Worm (Caenorhabditis elegans): ENCODE data around the gene C14C6.13.

C14C6.13 gene

DNA sequence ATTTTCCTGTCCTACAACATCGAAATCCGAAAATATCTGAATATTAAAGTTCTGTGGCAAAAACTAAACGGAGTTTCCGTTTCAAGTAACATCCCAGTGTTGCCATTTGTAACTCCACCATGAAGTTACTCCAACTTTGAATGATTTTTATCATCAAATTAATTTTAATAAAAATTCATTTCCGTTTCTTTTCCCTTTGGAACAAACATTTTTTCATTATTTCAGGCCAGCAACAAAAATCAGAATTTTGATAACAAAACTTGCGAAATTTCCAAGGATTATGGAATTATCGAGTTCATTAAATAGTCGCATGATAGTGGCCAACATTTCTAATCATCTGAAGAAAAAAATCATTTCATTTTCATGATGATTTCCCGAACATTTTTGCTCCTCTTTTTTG lies 11.7 kb downstream of the C14C6.13 start, which contains the start of gene C14C6.2:
Gene C14C6.2 (plus strand): TSS at position 301 of the 400 bp plus-strand sequence.
- TF ChIP-seq hnd-1 (tag; optimal IDR thresholded peaks at IDR 0.05) = no peak
- TF ChIP-seq ceh-36 (tag; optimal IDR thresholded peaks at IDR 0.05) = no peak
- TF ChIP-seq ets-7 (tag; optimal IDR thresholded peaks at IDR 0.05) = no peak
- TF ChIP-seq pes-1 (GFP tag; IDR thresholded peaks at IDR 0.05) = no peak
- TF ChIP-seq tbx-11 (GFP tag; IDR thresholded peaks at IDR 0.05) = no peak
- TF ChIP-seq ama-1 (optimal IDR thresholded peaks at IDR 0.05) = no peak
- no peak for TF ChIP-seq scrt-1 (GFP tag; IDR thresholded peaks at IDR 0.05)
- no peak for TF ChIP-seq sea-1 (GFP tag; conservative IDR thresholded peaks at IDR 0.05)
- no peak for TF ChIP-seq flt-1 (GFP tag; IDR thresholded peaks at IDR 0.05)
- TF ChIP-seq aly-1 (tag; optimal IDR thresholded peaks at IDR 0.05) = no peak
- no peak for TF ChIP-seq tbx-37 (GFP tag; conservative IDR thresholded peaks at IDR 0.05)
- no peak for TF ChIP-seq tra-4 (tag; optimal IDR thresholded peaks at IDR 0.05)

DNA sequence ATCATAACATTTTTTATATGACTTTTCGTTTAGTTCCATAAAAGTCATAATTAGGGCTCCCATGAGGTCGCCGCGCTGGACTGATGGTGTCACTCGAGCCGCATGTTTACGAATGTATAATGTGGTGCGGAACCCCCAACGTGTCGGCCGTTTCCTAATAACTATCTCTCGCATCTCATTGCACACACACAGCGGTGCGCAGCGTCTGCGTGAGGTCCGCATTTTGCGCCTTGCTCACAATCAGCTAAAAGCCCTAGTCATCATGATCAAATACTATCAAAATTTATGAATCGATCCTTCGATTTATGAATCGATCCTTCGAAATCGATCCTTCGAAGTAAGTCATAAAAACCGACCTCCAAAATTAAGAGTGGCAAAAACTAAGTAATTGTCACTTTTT lies 14.6 kb downstream of the C14C6.13 start, which contains the start of gene srx-7:
Gene srx-7 (plus strand): TSS at position 256 of the 400 bp plus-strand sequence.
- TF ChIP-seq F13C5.2 (tag; optimal IDR thresholded peaks at IDR 0.05) (no peak), tbx-11 (GFP tag; IDR thresholded peaks at IDR 0.05) (no peak), ama-1 (optimal IDR thresholded peaks at IDR 0.05) (no peak), scrt-1 (GFP tag; IDR thresholded peaks at IDR 0.05) (no peak), ets-7 (tag; optimal IDR thresholded peaks at IDR 0.05) (no peak), pes-1 (GFP tag; IDR thresholded peaks at IDR 0.05) (no peak), ceh-13 (GFP tag; optimal IDR thresholded peaks at IDR 0.05) (no peak), tra-4 (tag; optimal IDR thresholded peaks at IDR 0.05) (no peak), sea-1 (GFP tag; conservative IDR thresholded peaks at IDR 0.05) (no peak), hmbx-1 (tag; optimal IDR thresholded peaks at IDR 0.05) (no peak), ceh-36 (tag; optimal IDR thresholded peaks at IDR 0.05) (no peak), hmg-4 (GFP tag; optimal IDR thresholded peaks at IDR 0.05) (no peak), flt-1 (GFP tag; IDR thresholded peaks at IDR 0.05) (no peak)

DNA sequence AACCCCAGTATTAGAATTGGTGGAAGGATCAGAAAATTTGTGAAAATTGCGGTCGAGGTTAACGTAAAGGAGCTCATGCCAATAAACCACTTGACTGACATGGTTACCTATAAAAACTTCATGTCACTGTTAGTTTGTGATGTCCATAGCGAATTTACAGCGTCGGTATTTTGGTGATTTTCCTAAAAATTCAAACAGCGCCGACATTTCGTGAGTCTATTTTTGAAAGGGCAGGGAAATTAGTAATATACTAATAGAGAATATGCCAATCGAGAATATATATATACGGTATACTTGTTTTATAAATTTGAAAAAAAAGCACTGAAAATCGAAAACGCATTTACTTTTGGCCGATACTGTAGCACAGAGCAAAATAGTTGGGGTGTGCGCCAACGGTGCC lies 18.5 kb downstream of the C14C6.13 start, which contains the start of gene srx-8:
Gene srx-8 (minus strand): TSS at position 101 of the 400 bp plus-strand sequence.
- TF ChIP-seq flt-1 (GFP tag; IDR thresholded peaks at IDR 0.05) (no peak), F13C5.2 (tag; optimal IDR thresholded peaks at IDR 0.05) (no peak), tbx-37 (GFP tag; conservative IDR thresholded peaks at IDR 0.05) (no peak)

DNA sequence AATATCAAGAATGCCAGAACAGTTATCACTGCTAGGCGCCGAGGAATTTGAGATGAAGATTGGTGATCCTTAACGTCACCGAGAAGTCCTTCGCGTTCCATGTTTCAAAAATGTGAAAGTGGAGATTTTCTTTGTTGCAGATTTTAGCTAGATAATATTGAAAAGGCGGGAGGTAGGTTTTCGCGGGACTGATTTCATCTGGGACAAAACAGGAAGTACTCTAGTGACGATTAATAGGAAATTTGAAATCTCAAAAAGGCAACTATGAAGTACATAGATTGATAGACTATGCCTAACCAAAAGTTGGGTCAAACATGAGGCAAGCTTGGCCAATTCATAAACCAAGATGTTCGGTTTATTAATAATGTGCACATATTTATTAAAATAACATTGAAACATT lies 21.5 kb downstream of the C14C6.13 start, which contains the start of gene C14C6.8:
Gene C14C6.8 (minus strand): TSS at position 101 of the 400 bp plus-strand sequence.
- TF ChIP-seq flt-1 (GFP tag; IDR thresholded peaks at IDR 0.05) (no peak), hnd-1 (tag; optimal IDR thresholded peaks at IDR 0.05) (no peak), hmg-4 (GFP tag; optimal IDR thresholded peaks at IDR 0.05) (no peak), tra-4 (tag; optimal IDR thresholded peaks at IDR 0.05) (no peak), ceh-13 (GFP tag; optimal IDR thresholded peaks at IDR 0.05) (no peak), scrt-1 (GFP tag; IDR thresholded peaks at IDR 0.05) (no peak), tbx-37 (GFP tag; conservative IDR thresholded peaks at IDR 0.05) (no peak), B0310.2 (tag; optimal IDR thresholded peaks at IDR 0.05) (no peak), aly-1 (tag; optimal IDR thresholded peaks at IDR 0.05) (no peak), F13C5.2 (tag; optimal IDR thresholded peaks at IDR 0.05) (no peak), pes-1 (GFP tag; IDR thresholded peaks at IDR 0.05) (no peak), hmbx-1 (tag; optimal IDR thresholded peaks at IDR 0.05) (no peak), ceh-36 (tag; optimal IDR thresholded peaks at IDR 0.05) (no peak)

DNA sequence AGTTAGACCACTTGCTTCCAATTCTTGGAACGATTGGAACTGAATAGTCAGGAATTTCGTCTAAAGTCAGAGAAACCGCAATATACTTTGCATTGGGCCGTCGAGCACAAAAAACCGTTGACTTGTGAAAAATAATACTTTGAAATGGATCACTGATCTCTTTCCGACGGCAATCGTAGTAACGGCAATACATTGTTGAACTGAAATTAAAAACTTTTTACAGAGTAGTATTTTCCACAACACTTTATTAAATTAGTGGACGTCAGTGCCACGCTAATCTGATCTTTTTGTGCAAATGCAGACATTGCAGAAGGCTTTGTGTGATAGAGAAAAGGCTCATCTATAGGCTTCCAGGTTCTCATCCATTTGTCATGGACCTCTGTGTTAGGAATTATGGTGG lies 22.1 kb downstream of the C14C6.13 start:
- TF ChIP-seq hnd-1 (tag; optimal IDR thresholded peaks at IDR 0.05) (no peak), hmbx-1 (tag; optimal IDR thresholded peaks at IDR 0.05) (no peak), tra-4 (tag; optimal IDR thresholded peaks at IDR 0.05) (no peak), pes-1 (GFP tag; IDR thresholded peaks at IDR 0.05) (no peak), ets-7 (tag; optimal IDR thresholded peaks at IDR 0.05) (no peak), aly-1 (tag; optimal IDR thresholded peaks at IDR 0.05) (no peak), hmg-4 (GFP tag; optimal IDR thresholded peaks at IDR 0.05) (no peak), tbx-37 (GFP tag; conservative IDR thresholded peaks at IDR 0.05) (no peak)

DNA sequence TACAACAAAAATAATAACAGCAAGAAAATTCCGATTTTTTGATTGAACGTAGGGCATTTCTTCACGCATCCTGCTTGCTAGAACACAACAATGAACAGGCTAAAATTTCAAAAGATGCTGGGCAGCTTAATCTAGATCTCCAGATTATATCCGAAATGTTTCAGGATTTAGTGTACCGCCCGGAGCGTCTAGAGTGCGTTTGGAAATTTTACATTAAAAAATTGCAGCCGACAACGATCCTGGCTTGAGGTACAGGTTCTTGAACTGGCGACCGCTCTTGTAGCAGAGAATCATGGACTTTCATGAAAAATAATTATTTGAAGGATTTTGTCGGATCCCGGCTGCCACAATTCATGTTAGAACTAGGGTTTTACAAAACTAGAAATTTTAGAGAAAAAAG lies 26.6 kb downstream of the C14C6.13 start, which contains the start of gene C14C6.6:
Gene C14C6.6 (minus strand): TSS at position 101 of the 400 bp plus-strand sequence.
- TF ChIP-seq hmg-4 (GFP tag; optimal IDR thresholded peaks at IDR 0.05) = no peak
- TF ChIP-seq flt-1 (GFP tag; IDR thresholded peaks at IDR 0.05) = no peak
- TF ChIP-seq tra-4 (tag; optimal IDR thresholded peaks at IDR 0.05) = no peak
- TF ChIP-seq aly-1 (tag; optimal IDR thresholded peaks at IDR 0.05) = no peak
- no peak for TF ChIP-seq F13C5.2 (tag; optimal IDR thresholded peaks at IDR 0.05)
- no peak for TF ChIP-seq scrt-1 (GFP tag; IDR thresholded peaks at IDR 0.05)
- TF ChIP-seq ets-7 (tag; optimal IDR thresholded peaks at IDR 0.05) = no peak
- no peak for TF ChIP-seq pes-1 (GFP tag; IDR thresholded peaks at IDR 0.05)
- no peak for TF ChIP-seq sea-1 (GFP tag; conservative IDR thresholded peaks at IDR 0.05)
- no peak for TF ChIP-seq B0310.2 (tag; optimal IDR thresholded peaks at IDR 0.05)
- no peak for TF ChIP-seq ceh-36 (tag; optimal IDR thresholded peaks at IDR 0.05)
- no peak for TF ChIP-seq hnd-1 (tag; optimal IDR thresholded peaks at IDR 0.05)
- no peak for TF ChIP-seq tbx-11 (GFP tag; IDR thresholded peaks at IDR 0.05)
- TF ChIP-seq tbx-37 (GFP tag; conservative IDR thresholded peaks at IDR 0.05) = no peak
- TF ChIP-seq hmbx-1 (tag; optimal IDR thresholded peaks at IDR 0.05) = no peak
- no peak for TF ChIP-seq ama-1 (optimal IDR thresholded peaks at IDR 0.05)
- no peak for TF ChIP-seq ceh-13 (GFP tag; optimal IDR thresholded peaks at IDR 0.05)

DNA sequence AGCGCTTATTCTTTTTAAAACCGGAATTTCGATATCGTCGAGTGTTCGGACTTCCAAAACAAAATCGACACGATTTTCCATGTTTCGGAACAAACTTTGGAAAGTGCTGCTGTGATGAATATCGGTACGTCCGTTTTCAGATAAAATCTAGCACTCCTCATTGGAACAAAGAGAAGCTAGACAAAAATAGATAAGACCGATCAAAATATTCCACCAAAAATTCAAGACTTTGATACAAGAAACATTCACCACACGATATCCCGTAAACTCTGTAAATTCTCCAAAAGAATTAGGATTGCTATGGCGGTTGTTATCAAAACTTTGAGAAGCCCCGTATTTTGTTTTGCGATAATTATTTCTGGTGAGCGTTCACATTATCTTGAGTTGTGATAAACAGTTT lies 31.4 kb downstream of the C14C6.13 start, which contains the start of gene C14C6.3:
Gene C14C6.3 (plus strand): TSS at position 301 of the 400 bp plus-strand sequence.
- TF ChIP-seq ama-1 (optimal IDR thresholded peaks at IDR 0.05) = no peak
- TF ChIP-seq tbx-11 (GFP tag; IDR thresholded peaks at IDR 0.05) = no peak
- TF ChIP-seq tra-4 (tag; optimal IDR thresholded peaks at IDR 0.05) = no peak
- TF ChIP-seq tbx-37 (GFP tag; conservative IDR thresholded peaks at IDR 0.05) = no peak
- no peak for TF ChIP-seq B0310.2 (tag; optimal IDR thresholded peaks at IDR 0.05)
- no peak for TF ChIP-seq hmbx-1 (tag; optimal IDR thresholded peaks at IDR 0.05)
- no peak for TF ChIP-seq ets-7 (tag; optimal IDR thresholded peaks at IDR 0.05)
- TF ChIP-seq hnd-1 (tag; optimal IDR thresholded peaks at IDR 0.05) = no peak
- TF ChIP-seq ceh-36 (tag; optimal IDR thresholded peaks at IDR 0.05) = no peak
- TF ChIP-seq sea-1 (GFP tag; conservative IDR thresholded peaks at IDR 0.05) = no peak
- no peak for TF ChIP-seq aly-1 (tag; optimal IDR thresholded peaks at IDR 0.05)

Data from whole organism, early embryonic.